Fruit fly (Drosophila melanogaster) whole organism, adult: ENCODE measurements around the gene PMP34.

Experiments used
- cnc ChIP-seq, 2 experiments: fragments of >200 bp; optimal IDR thresholded peaks; 2 replicates each; lab custom pipeline; 2017
- toe ChIP-seq: fragments of 200-800 bp; sonication (Bioruptor generic); optimal IDR thresholded peaks from 2 replicates; lab custom pipeline; 2016; ENCODE audit warnings: missing biosample characterization, missing genetic modification characterization

- TF ChIP-seq toe (GFP tag; lab: Kevin White, UChicago) (no peak), cnc (optimal IDR thresholded peaks at IDR 0.05; lab: Kevin White, UChicago) (no peak)
These were observed 29.5 kb downstream of the PMP34 start for dm6 chr3L:4348072-4348471.
